Worm (Caenorhabditis elegans) whole organism, L3 larva: ENCODE measurements around the gene ncx-7.

Experiments used
- R02D3.7 ChIP-seq: fragments of 150-350 bp; optimal IDR thresholded peaks from 2 replicates; lab custom pipeline; 2014; ENCODE audit warnings: missing biosample characterization, missing genetic modification characterization
- ceh-82 ChIP-seq: fragments of 150-350 bp; optimal IDR thresholded peaks from 2 replicates; lab custom pipeline; 2014; ENCODE audit warnings: missing biosample characterization, missing genetic modification characterization
- ceh-9 ChIP-seq: sonication (generic microtip); optimal IDR thresholded peaks from 2 replicates; lab custom pipeline; 2018; ENCODE audit warnings: missing biosample characterization, missing genetic modification characterization
- daf-12 ChIP-seq: fragments of 150-350 bp; optimal IDR thresholded peaks from 2 replicates; lab custom pipeline; 2014; ENCODE audit warnings: missing biosample characterization, missing genetic modification reagents, missing genetic modification characterization
- egl-27 ChIP-seq: sonication (generic microtip); optimal IDR thresholded peaks from 4 replicates; lab custom pipeline; 2017; ENCODE audit warnings: missing biosample characterization, missing genetic modification reagents, missing genetic modification characterization
- elt-1 ChIP-seq: fragments of 150-350 bp; optimal IDR thresholded peaks from 2 replicates; lab custom pipeline; 2014; ENCODE audit warnings: missing biosample characterization, missing genetic modification characterization
- elt-2 ChIP-seq: sonication (generic microtip); optimal IDR thresholded peaks from 2 replicates; lab custom pipeline; 2016; ENCODE audit warnings: missing genetic modification reagents, mild to moderate bottlenecking, missing genetic modification characterization, missing compliant biosample characterization
- elt-3 ChIP-seq, 3 experiments: fragments of 150-350 bp in 1 of 3; sonication (generic microtip) in 2 of 3; optimal IDR thresholded peaks; 2 replicates in 2 of 3; 4 replicates in 1 of 3; lab custom pipeline; 2014 to 2017; ENCODE audit warnings: missing biosample characterization in 3 of 3, missing genetic modification characterization in 3 of 3
- eor-1 ChIP-seq, 2 experiments: fragments of 150-350 bp; optimal IDR thresholded peaks; 2 replicates each; lab custom pipeline; 2014 to 2018; ENCODE audit warnings: missing biosample characterization in 2 of 2, missing genetic modification characterization in 2 of 2
- fkh-10 ChIP-seq: sonication (generic microtip); optimal IDR thresholded peaks from 2 replicates; lab custom pipeline; 2017; ENCODE audit warnings: missing biosample characterization, missing genetic modification reagents, missing genetic modification characterization
- fos-1 ChIP-seq: fragments of 150-350 bp; optimal IDR thresholded peaks from 2 replicates; lab custom pipeline; 2014; ENCODE audit warnings: missing biosample characterization, missing genetic modification characterization
- hmg-11 ChIP-seq: sonication (generic microtip); optimal IDR thresholded peaks from 2 replicates; lab custom pipeline; 2016; ENCODE audit warnings: missing genetic modification characterization, missing compliant biosample characterization
- jun-1 ChIP-seq: fragments of 150-350 bp; optimal IDR thresholded peaks from 2 replicates; lab custom pipeline; 2014; ENCODE audit warnings: missing biosample characterization, missing genetic modification reagents, missing genetic modification characterization
- lin-15B ChIP-seq: fragments of 150-350 bp; optimal IDR thresholded peaks from 2 replicates; lab custom pipeline; 2014; ENCODE audit warnings: missing biosample characterization, missing genetic modification characterization
- lsy-12 ChIP-seq: sonication (generic microtip); optimal IDR thresholded peaks from 2 replicates; lab custom pipeline; 2016; ENCODE audit warnings: mild to moderate bottlenecking, missing genetic modification characterization, missing compliant biosample characterization
- mdl-1 ChIP-seq: fragments of 150-350 bp; optimal IDR thresholded peaks from 2 replicates; lab custom pipeline; 2014; ENCODE audit warnings: missing biosample characterization, missing genetic modification characterization
- mml-1 ChIP-seq: fragments of 150-350 bp; sonication (generic microtip); optimal IDR thresholded peaks from 3 replicates; lab custom pipeline; 2014; ENCODE audit warnings: missing biosample characterization, missing genetic modification characterization
- nfya-1 ChIP-seq: sonication (generic microtip); optimal IDR thresholded peaks from 2 replicates; lab custom pipeline; 2017; ENCODE audit warnings: missing genetic modification characterization, mild to moderate bottlenecking, missing compliant biosample characterization, antibody characterized with exemption, moderate library complexity; ENCODE audit not compliant: insufficient read depth
- nhr-11 ChIP-seq: fragments of 150-350 bp; optimal IDR thresholded peaks from 2 replicates; lab custom pipeline; 2014; ENCODE audit warnings: missing biosample characterization, missing genetic modification characterization
- nhr-12 ChIP-seq: fragments of 150-350 bp; optimal IDR thresholded peaks from 2 replicates; lab custom pipeline; 2014; ENCODE audit warnings: missing biosample characterization, missing genetic modification characterization
- nhr-237 ChIP-seq: fragments of 150-350 bp; optimal IDR thresholded peaks from 2 replicates; lab custom pipeline; 2014; ENCODE audit warnings: missing biosample characterization, missing genetic modification characterization
- nhr-25 ChIP-seq: sonication (generic microtip); optimal IDR thresholded peaks from 2 replicates; lab custom pipeline; 2017; ENCODE audit warnings: missing biosample characterization, missing genetic modification characterization
- nhr-28 ChIP-seq: fragments of 150-350 bp; optimal IDR thresholded peaks from 2 replicates; lab custom pipeline; 2014; ENCODE audit warnings: missing biosample characterization, missing genetic modification characterization
- nhr-43 ChIP-seq: sonication (generic microtip); optimal IDR thresholded peaks from 2 replicates; lab custom pipeline; 2016; ENCODE audit warnings: mild to moderate bottlenecking, missing genetic modification characterization, missing compliant biosample characterization; ENCODE audit not compliant: poor library complexity, severe bottlenecking
- nhr-67 ChIP-seq: fragments of 150-350 bp; optimal IDR thresholded peaks from 2 replicates; lab custom pipeline; 2014; ENCODE audit warnings: missing biosample characterization, missing genetic modification characterization
- nhr-76 ChIP-seq: fragments of 150-350 bp; sonication (generic microtip); optimal IDR thresholded peaks from 5 replicates; lab custom pipeline; 2014; ENCODE audit warnings: missing biosample characterization, missing genetic modification characterization
- nhr-77 ChIP-seq: fragments of 150-350 bp; optimal IDR thresholded peaks from 2 replicates; lab custom pipeline; 2014; ENCODE audit warnings: missing biosample characterization, missing genetic modification characterization
- pha-4 ChIP-seq: fragments of 150-350 bp; optimal IDR thresholded peaks from 2 replicates; lab custom pipeline; 2014; ENCODE audit warnings: missing biosample characterization, missing genetic modification reagents, missing genetic modification characterization
- pqm-1 ChIP-seq: fragments of 150-350 bp; optimal IDR thresholded peaks from 2 replicates; lab custom pipeline; 2017; ENCODE audit warnings: missing biosample characterization, missing genetic modification characterization, inconsistent platforms
- sea-2 ChIP-seq: fragments of 150-350 bp; sonication (generic microtip); optimal IDR thresholded peaks from 4 replicates; lab custom pipeline; 2014; ENCODE audit warnings: missing biosample characterization, missing genetic modification reagents, missing genetic modification characterization
- skn-1 ChIP-seq: fragments of 150-350 bp; optimal IDR thresholded peaks from 2 replicates; lab custom pipeline; 2014; ENCODE audit warnings: missing biosample characterization, missing genetic modification characterization
- snpc-4 ChIP-seq: fragments of 150-350 bp; optimal IDR thresholded peaks from 2 replicates; lab custom pipeline; 2014; ENCODE audit warnings: missing biosample characterization, missing genetic modification characterization
- tbx-2 ChIP-seq: sonication (generic microtip); optimal IDR thresholded peaks from 2 replicates; lab custom pipeline; 2016; ENCODE audit warnings: mild to moderate bottlenecking, missing genetic modification characterization, missing compliant biosample characterization
- unc-39 ChIP-seq: sonication (generic microtip); optimal IDR thresholded peaks from 4 replicates; lab custom pipeline; 2017; ENCODE audit warnings: missing biosample characterization, missing genetic modification characterization
- zag-1 ChIP-seq: fragments of 150-350 bp; optimal IDR thresholded peaks from 2 replicates; lab custom pipeline; 2014; ENCODE audit warnings: missing biosample characterization, missing genetic modification characterization
- ztf-4 ChIP-seq: fragments of 150-350 bp; optimal IDR thresholded peaks from 2 replicates; lab custom pipeline; 2014; ENCODE audit warnings: missing biosample characterization, missing genetic modification characterization

The ncx-7 gene

ce11 chrIII:9696417-9696816 lies 23.7 kb downstream of the ncx-7 start, which contains the start of gene bud-31:
TSS of gene bud-31 (minus strand) at chrIII:9696517.
- TF ChIP-seq jun-1 (tag; lab: Kevin White, UChicago) (no peak), daf-12 (tag; lab: Kevin White, UChicago) (no peak), ceh-9 (tag; lab: Kevin White, UChicago) (no peak)

DNA sequence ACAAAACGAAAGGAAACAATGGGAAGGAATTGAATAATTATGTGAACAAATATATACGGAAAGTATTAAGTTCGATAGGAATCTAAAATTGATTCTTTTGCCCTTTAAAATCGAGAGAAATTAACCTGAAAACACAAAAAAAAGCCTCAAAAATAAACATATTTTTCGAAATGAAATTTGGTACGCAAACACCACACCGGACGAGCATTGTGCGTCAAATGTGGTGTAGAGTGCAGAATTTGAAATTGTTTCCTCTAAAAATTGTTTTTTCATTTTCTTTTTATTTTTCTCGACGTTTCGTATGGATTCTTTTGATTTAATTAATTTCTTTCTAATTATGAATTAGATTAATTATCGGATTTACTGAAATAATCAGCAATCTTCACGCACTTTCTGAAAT lies 24.7 kb downstream of the ncx-7 start:
- TF ChIP-seq lin-15B (peak; percentile 19), elt-3 (tag; optimal IDR thresholded peaks at IDR 0.05; lab: Kevin White, UChicago) (no peak), snpc-4 (tag; lab: Kevin White, UChicago) (no peak), hmg-11 (peak; percentile 16), eor-1 (tag; optimal IDR thresholded peaks at IDR 0.05; lab: Kevin White, UChicago) (no peak), elt-2 (tag; lab: Kevin White, UChicago) (no peak), nhr-77 (tag; lab: Kevin White, UChicago) (no peak), zag-1 (no peak), unc-39 (tag; lab: Kevin White, UChicago) (no peak), nhr-25 (tag; lab: Kevin White, UChicago) (peak; percentile 6), nfya-1 (tag; lab: Kevin White, UChicago) (peak; percentile 52), egl-27 (no peak), pha-4 (peak; percentile 28), elt-1 (tag; lab: Kevin White, UChicago) (no peak)

DNA sequence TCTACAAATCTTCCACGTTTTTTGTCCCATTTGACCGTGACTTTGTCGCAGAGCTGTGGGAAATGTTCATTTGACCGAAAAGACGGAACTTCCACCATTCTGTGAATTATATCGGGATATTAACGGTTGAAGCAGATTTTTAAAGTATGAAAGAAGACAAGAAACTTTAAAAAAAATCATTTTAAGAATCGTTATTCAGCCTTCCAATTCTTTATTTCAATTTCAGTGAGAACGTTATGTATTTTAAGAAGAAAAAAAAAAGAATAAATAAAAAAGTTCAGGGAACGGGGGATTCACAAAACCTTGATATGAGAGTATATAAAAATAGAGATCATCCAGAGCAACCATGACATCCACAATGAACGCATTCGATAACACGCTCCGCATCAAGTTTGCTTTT lies 25.6 kb downstream of the ncx-7 start, which contains the start of gene set-3:
Gene set-3, minus strand, starts transcription at position 101 of the 400 bp plus-strand sequence.
- TF ChIP-seq pqm-1 (no peak), elt-1 (tag; lab: Kevin White, UChicago) (no peak), hmg-11 (no peak), ceh-82 (tag; lab: Kevin White, UChicago) (no peak), fos-1 (tag; lab: Kevin White, UChicago) (no peak), tbx-2 (tag; lab: Kevin White, UChicago) (no peak), skn-1 (tag; lab: Kevin White, UChicago) (no peak), daf-12 (tag; lab: Kevin White, UChicago) (no peak), mdl-1 (tag; lab: Kevin White, UChicago) (no peak), lin-15B (no peak), ztf-4 (tag; lab: Kevin White, UChicago) (no peak)

- TF ChIP-seq nhr-43 (tag; lab: Kevin White, UChicago) = no peak
- peak; percentile 43 for TF ChIP-seq pqm-1
- TF ChIP-seq pha-4 = no peak
- peak; percentile 42 for TF ChIP-seq elt-2 (tag; lab: Kevin White, UChicago)
- TF ChIP-seq R02D3.7 (tag; lab: Kevin White, UChicago) = no peak
Measured at ce11 chrIII:9690044-9690443, 30.0 kb downstream of the ncx-7 start, which contains the start of gene best-5. TSS of gene best-5 (minus strand) at chrIII:9690253.

DNA sequence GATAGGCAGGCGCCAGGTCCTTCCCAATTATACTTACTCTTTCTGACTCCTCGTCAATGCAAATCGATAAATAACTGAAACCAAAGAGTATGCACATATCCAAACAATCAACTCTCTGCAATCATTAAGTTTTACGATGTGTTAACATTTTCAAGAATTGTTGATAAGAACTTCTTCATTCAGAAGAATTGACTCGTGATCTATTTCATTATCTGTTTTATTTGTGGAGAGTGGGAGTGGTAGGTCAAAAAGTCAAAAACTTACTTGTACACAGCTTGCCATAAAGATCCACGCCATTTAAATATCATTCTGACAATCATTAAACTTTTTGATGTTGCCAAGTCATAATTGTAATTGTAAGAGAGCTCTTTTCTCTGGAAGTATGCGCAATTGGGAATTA lies 30.7 kb downstream of the ncx-7 start:
- TF ChIP-seq nhr-43 (tag; lab: Kevin White, UChicago) (no peak), nhr-28 (tag; lab: Kevin White, UChicago) (no peak), nhr-67 (no peak), hmg-11 (no peak), pha-4 (peak; percentile 34), nhr-12 (no peak), elt-2 (tag; lab: Kevin White, UChicago) (peak; percentile 68), nhr-11 (tag; lab: Kevin White, UChicago) (no peak), lsy-12 (tag; lab: Kevin White, UChicago) (no peak), pqm-1 (peak; percentile 91)
- TF ChIP-seq, all 47 proteins: peak for 3

- TF ChIP-seq sea-2 (GFP tag; lab: Kevin White, UChicago) = no peak
- TF ChIP-seq mml-1 (tag; lab: Kevin White, UChicago) = no peak
- TF ChIP-seq nhr-237 (tag; lab: Kevin White, UChicago) = no peak
- TF ChIP-seq elt-3 (tag; optimal IDR thresholded peaks at IDR 0.05; lab: Kevin White, UChicago) = no peak
- TF ChIP-seq nhr-76 (tag; lab: Kevin White, UChicago) = no peak
- no peak for TF ChIP-seq fos-1 (tag; lab: Kevin White, UChicago)
- TF ChIP-seq snpc-4 (tag; lab: Kevin White, UChicago) = no peak
- TF ChIP-seq ztf-4 (tag; lab: Kevin White, UChicago) = no peak
- TF ChIP-seq tbx-2 (tag; lab: Kevin White, UChicago) = no peak
- TF ChIP-seq ceh-82 (tag; lab: Kevin White, UChicago) = no peak
- TF ChIP-seq nhr-12 = no peak
- TF ChIP-seq nhr-67 = no peak
- no peak for TF ChIP-seq lsy-12 (tag; lab: Kevin White, UChicago)
- TF ChIP-seq egl-27 = no peak
- no peak for TF ChIP-seq fkh-10 (GFP tag; lab: Kevin White, UChicago)
Measured at ce11 chrIII:9685959-9686358, 34.1 kb downstream of the ncx-7 start, which contains the start of gene C07A9.10. TSS of gene C07A9.10 (minus strand) at chrIII:9686059.
